Fruit fly (Drosophila melanogaster): ENCODE results near the gene CG42557.

The CG42557 gene

dm6 chr3R:29978595-29978994 is 45.5 kb downstream of the CG42557 start (continued):
- no peak for TF ChIP-seq CG16863 (GFP tag; optimal IDR thresholded peaks at IDR 0.05)
- TF ChIP-seq CG13424 (tag; optimal IDR thresholded peaks at IDR 0.05) = peak; percentile 26
- TF ChIP-seq CG3163 (GFP tag; optimal IDR thresholded peaks at IDR 0.05) = no peak
- TF ChIP-seq CG1233 (GFP tag; optimal IDR thresholded peaks at IDR 0.05) = no peak
- no peak for TF ChIP-seq Ssrp (tag; optimal IDR thresholded peaks at IDR 0.05)
- no peak for TF ChIP-seq CG2889 (GFP tag; IDR thresholded peaks at IDR 0.05)
- no peak for TF ChIP-seq Dp (GFP tag; optimal IDR thresholded peaks at IDR 0.05)
- TF ChIP-seq CG7745 (tag; optimal IDR thresholded peaks at IDR 0.05) = no peak
- TF ChIP-seq HLH54F (GFP tag; optimal IDR thresholded peaks at IDR 0.05) = no peak
- peak; percentile 9 for TF ChIP-seq Oli (tag; optimal IDR thresholded peaks at IDR 0.05)
- no peak for TF ChIP-seq rib (GFP tag; IDR thresholded peaks at IDR 0.05)
- TF ChIP-seq CG17802 (tag; optimal IDR thresholded peaks at IDR 0.05) = no peak
- no peak for TF ChIP-seq CG14014 (GFP tag; IDR thresholded peaks at IDR 0.05)
- peak; percentile 29 for TF ChIP-seq PHDP (tag; optimal IDR thresholded peaks at IDR 0.05)
- no peak for TF ChIP-seq CG14710 (tag; optimal IDR thresholded peaks at IDR 0.05)
- no peak for TF ChIP-seq br (optimal IDR thresholded peaks at IDR 0.05)
- TF ChIP-seq Myb (GFP tag; optimal IDR thresholded peaks at IDR 0.05) = no peak
- TF ChIP-seq nau (GFP tag; optimal IDR thresholded peaks at IDR 0.05) = no peak
- TF ChIP-seq sr (GFP tag; IDR thresholded peaks at IDR 0.05) = no peak
- no peak for TF ChIP-seq CG12744 (GFP tag; optimal IDR thresholded peaks at IDR 0.05)
- TF ChIP-seq Gug (GFP tag; IDR thresholded peaks at IDR 0.05) = peak; percentile 4; the same call in 1 of the 4 replicates
- no peak for TF ChIP-seq az2 (GFP tag; optimal IDR thresholded peaks at IDR 0.05)
- TF ChIP-seq Max (GFP tag; optimal IDR thresholded peaks at IDR 0.05) = no peak
- peak; percentile 50; the same call in 1 of the 2 replicates for TF ChIP-seq HLH3B (GFP tag; IDR thresholded peaks at IDR 0.05)
- no peak for TF ChIP-seq dm (GFP tag; optimal IDR thresholded peaks at IDR 0.05)
- no peak for TF ChIP-seq da (GFP tag; optimal IDR thresholded peaks at IDR 0.05)
- no peak for TF ChIP-seq CG11723 (GFP tag; optimal IDR thresholded peaks at IDR 0.05)
- TF ChIP-seq stc (GFP tag; IDR thresholded peaks at IDR 0.05) = no peak
- peak; percentile 20; the same call in 1 of the 2 replicates for TF ChIP-seq CG6272 (GFP tag; IDR thresholded peaks at IDR 0.05)
- no peak for TF ChIP-seq CG12219 (GFP tag; optimal IDR thresholded peaks at IDR 0.05)
- no peak for TF ChIP-seq CG5953 (GFP tag; IDR thresholded peaks at IDR 0.05)
- TF ChIP-seq h (optimal IDR thresholded peaks at IDR 0.05) = no peak
- TF ChIP-seq her (GFP tag; optimal IDR thresholded peaks at IDR 0.05) = no peak
- TF ChIP-seq CG32532 (GFP tag; IDR thresholded peaks at IDR 0.05) = peak; percentile 26; the same call in 1 of the 2 replicates
- no peak for TF ChIP-seq CG13296 (GFP tag; optimal IDR thresholded peaks at IDR 0.05)
- no peak for TF ChIP-seq slp2 (GFP tag; optimal IDR thresholded peaks at IDR 0.05)
- no peak for TF ChIP-seq B-H2 (GFP tag; optimal IDR thresholded peaks at IDR 0.05)
- no peak for TF ChIP-seq CG9876 (GFP tag; optimal IDR thresholded peaks at IDR 0.05)
- TF ChIP-seq dan (GFP tag; IDR thresholded peaks at IDR 0.05) = no peak
- no peak for TF ChIP-seq CG9215 (GFP tag; IDR thresholded peaks at IDR 0.05)
- TF ChIP-seq ro (GFP tag; IDR thresholded peaks at IDR 0.05) = no peak
- 0 out of 2 replicates have a peak, but pooled peaks have one; percentile 36 for TF ChIP-seq Nf-YA (GFP tag; IDR thresholded peaks at IDR 0.05)
- peak; percentile 29 for TF ChIP-seq bcd (GFP tag; optimal IDR thresholded peaks at IDR 0.05)
- no peak for TF ChIP-seq fu2 (GFP tag; optimal IDR thresholded peaks at IDR 0.05)
- peak; percentile 33 for TF ChIP-seq CG8924 (tag; optimal IDR thresholded peaks at IDR 0.05)
- TF ChIP-seq Rx (GFP tag; IDR thresholded peaks at IDR 0.05) = peak; percentile 23; the same call in 1 of the 2 replicates
- no peak for TF ChIP-seq CG9609 (GFP tag; optimal IDR thresholded peaks at IDR 0.05)
- TF ChIP-seq unpg (GFP tag; optimal IDR thresholded peaks at IDR 0.05) = peak; percentile 13
- TF ChIP-seq p53 (GFP tag; optimal IDR thresholded peaks at IDR 0.05) = no peak
- no peak for TF ChIP-seq Atf-2 (GFP tag; optimal IDR thresholded peaks at IDR 0.05)
- TF ChIP-seq ind (GFP tag; optimal IDR thresholded peaks at IDR 0.05) = peak; percentile 22
- TF ChIP-seq so (GFP tag; IDR thresholded peaks at IDR 0.05) = no peak
- no peak for TF ChIP-seq Trl (optimal IDR thresholded peaks at IDR 0.05)
- TF ChIP-seq Trl (GFP tag; optimal IDR thresholded peaks at IDR 0.05) = no peak
